Fruit fly (Drosophila melanogaster) whole organism, embryonic: ENCODE results near the gene vers.
A peak's percentile ranks its signal among the peaks of the same experiment; 100 is the strongest.

Source experiments
- Aef1 ChIP-seq: fragments of 200-800 bp; sonication (Bioruptor generic); IDR thresholded peaks from 3 replicates; pipeline ENCODE4 v1.3.6; 2022; ENCODE audit warnings: missing biosample characterization, missing genetic modification characterization
- Blimp-1 ChIP-seq: fragments of 200-800 bp; sonication (Bioruptor generic); optimal IDR thresholded peaks from 3 replicates; lab custom pipeline; 2018; ENCODE audit warnings: missing biosample characterization, missing genetic modification characterization, mild to moderate bottlenecking, moderate library complexity, missing genetic modification reagents
- CG10654 ChIP-seq: fragments of 200-800 bp; sonication (Bioruptor generic); optimal IDR thresholded peaks from 2 replicates; lab custom pipeline; 2016; ENCODE audit warnings: missing biosample characterization, missing genetic modification characterization
- CG11504 ChIP-seq: fragments of 200-800 bp; sonication (Bioruptor generic); optimal IDR thresholded peaks from 3 replicates; lab custom pipeline; 2019; ENCODE audit warnings: missing biosample characterization, mild to moderate bottlenecking, missing genetic modification characterization, moderate library complexity
- CG13775 ChIP-seq: fragments of 200-800 bp; sonication (Bioruptor generic); optimal IDR thresholded peaks from 3 replicates; lab custom pipeline; 2017; ENCODE audit warnings: missing biosample characterization, mild to moderate bottlenecking, missing genetic modification characterization
- CG15479 ChIP-seq: fragments of 200-800 bp; sonication (Bioruptor generic); optimal IDR thresholded peaks from 3 replicates; lab custom pipeline; 2019; ENCODE audit warnings: missing biosample characterization, mild to moderate bottlenecking, missing genetic modification characterization, moderate library complexity
- CG17328 ChIP-seq: fragments of 200-800 bp; sonication (Bioruptor generic); IDR thresholded peaks from 2 replicates; pipeline ENCODE4 v1.3.6; 2022; ENCODE audit warnings: missing biosample characterization, missing genetic modification characterization
- CG2678 ChIP-seq: fragments of 200-800 bp; sonication (Bioruptor generic); optimal IDR thresholded peaks from 3 replicates; lab custom pipeline; 2019; ENCODE audit warnings: missing biosample characterization, mild to moderate bottlenecking, missing genetic modification characterization, moderate library complexity
- CG2712 ChIP-seq: fragments of 200-800 bp; optimal IDR thresholded peaks from 3 replicates; lab custom pipeline; 2019; ENCODE audit warnings: missing biosample characterization, mild to moderate bottlenecking, missing genetic modification characterization, moderate library complexity
- CG3163 ChIP-seq: fragments of 200-800 bp; sonication (Bioruptor generic); optimal IDR thresholded peaks from 3 replicates; lab custom pipeline; 2016; ENCODE audit warnings: missing biosample characterization, missing genetic modification characterization
- CG3995 ChIP-seq: fragments of 200-800 bp; sonication (Bioruptor generic); optimal IDR thresholded peaks from 3 replicates; lab custom pipeline; 2016; ENCODE audit warnings: missing biosample characterization, missing genetic modification characterization
- CG4617 ChIP-seq: fragments of 200-800 bp; sonication (Bioruptor generic); optimal IDR thresholded peaks from 3 replicates; lab custom pipeline; 2016; ENCODE audit warnings: missing biosample characterization, missing genetic modification characterization, borderline replicate concordance
- CG4707 ChIP-seq: fragments of 200-800 bp; sonication (Bioruptor generic); optimal IDR thresholded peaks from 2 replicates; lab custom pipeline; 2018; ENCODE audit warnings: missing biosample characterization, mild to moderate bottlenecking, missing genetic modification characterization, moderate library complexity
- CG6791 ChIP-seq: fragments of 200-800 bp; sonication (Bioruptor generic); IDR thresholded peaks from 3 replicates; pipeline ENCODE4 v1.3.6; 2022; ENCODE audit warnings: missing biosample characterization, missing genetic modification characterization; ENCODE audit not compliant: partially characterized antibody
- CG7271 ChIP-seq: fragments of 200-800 bp; sonication (Bioruptor generic); optimal IDR thresholded peaks from 2 replicates; lab custom pipeline; 2018; ENCODE audit warnings: missing biosample characterization, mild to moderate bottlenecking, missing genetic modification characterization, moderate library complexity
- CG7839 ChIP-seq: fragments of 200-800 bp; sonication (Bioruptor generic); optimal IDR thresholded peaks from 3 replicates; lab custom pipeline; 2018; ENCODE audit warnings: missing biosample characterization, mild to moderate bottlenecking, missing genetic modification characterization, moderate library complexity
- CG9437 ChIP-seq: fragments of 200-800 bp; sonication (Bioruptor generic); optimal IDR thresholded peaks from 2 replicates; lab custom pipeline; 2018; ENCODE audit warnings: missing biosample characterization, mild to moderate bottlenecking, missing genetic modification characterization
- CG9609 ChIP-seq: fragments of 200-800 bp; sonication (Bioruptor generic); optimal IDR thresholded peaks from 3 replicates; lab custom pipeline; 2016; ENCODE audit warnings: missing biosample characterization, missing genetic modification characterization
- CG9876 ChIP-seq: fragments of 200-800 bp; sonication (Bioruptor generic); optimal IDR thresholded peaks from 2 replicates; lab custom pipeline; 2016; ENCODE audit warnings: missing biosample characterization, missing genetic modification characterization
- Camta ChIP-seq: fragments of 200-800 bp; sonication (Bioruptor generic); optimal IDR thresholded peaks from 2 replicates; lab custom pipeline; 2016; ENCODE audit warnings: missing biosample characterization, missing genetic modification characterization
- D19A ChIP-seq: fragments of 200-800 bp; optimal IDR thresholded peaks from 3 replicates; lab custom pipeline; 2019; ENCODE audit warnings: missing biosample characterization, mild to moderate bottlenecking, missing genetic modification characterization, moderate library complexity
- Dref ChIP-seq: fragments of 200-800 bp; sonication (Bioruptor generic); IDR thresholded peaks from 2 replicates; pipeline ENCODE4 v1.3.6; 2022; ENCODE audit warnings: missing biosample characterization, missing genetic modification characterization
- MESR4 ChIP-seq: fragments of 200-800 bp; sonication (Bioruptor generic); optimal IDR thresholded peaks from 2 replicates; lab custom pipeline; 2018; ENCODE audit warnings: missing biosample characterization, mild to moderate bottlenecking, missing genetic modification characterization, moderate library complexity
- Meics ChIP-seq: fragments of 200-800 bp; sonication (Bioruptor generic); optimal IDR thresholded peaks from 2 replicates; lab custom pipeline; 2017; ENCODE audit warnings: missing biosample characterization, mild to moderate bottlenecking, missing genetic modification characterization
- Mes4 ChIP-seq: fragments of 200-800 bp; sonication (Bioruptor generic); optimal IDR thresholded peaks from 2 replicates; lab custom pipeline; 2016; ENCODE audit warnings: missing biosample characterization, missing genetic modification characterization
- Myb ChIP-seq: fragments of 200-800 bp; sonication (Bioruptor generic); optimal IDR thresholded peaks from 2 replicates; lab custom pipeline; 2016; ENCODE audit warnings: missing biosample characterization, missing genetic modification characterization
- Ssrp ChIP-seq: fragments of 200-800 bp; sonication (Bioruptor generic); optimal IDR thresholded peaks from 2 replicates; lab custom pipeline; 2018; ENCODE audit warnings: missing biosample characterization, mild to moderate bottlenecking, missing genetic modification characterization, moderate library complexity
- Usf ChIP-seq: fragments of 200-800 bp; sonication (Bioruptor generic); optimal IDR thresholded peaks from 2 replicates; lab custom pipeline; 2017; ENCODE audit warnings: missing genotype, missing biosample characterization, missing genetic modification characterization
- ash1 ChIP-seq: fragments of 200-800 bp; sonication (Bioruptor generic); optimal IDR thresholded peaks from 2 replicates; lab custom pipeline; 2018; ENCODE audit warnings: missing biosample characterization, mild to moderate bottlenecking, missing genetic modification characterization
- corto ChIP-seq: fragments of 200-800 bp; sonication (Bioruptor generic); optimal IDR thresholded peaks from 2 replicates; lab custom pipeline; 2016; ENCODE audit warnings: missing biosample characterization, mild to moderate bottlenecking, missing genetic modification characterization, moderate library complexity
- dimm ChIP-seq: fragments of 200-800 bp; sonication (Bioruptor generic); IDR thresholded peaks from 2 replicates; pipeline ENCODE4 v1.3.6; 2022; ENCODE audit warnings: missing biosample characterization, missing genetic modification characterization
- dysf ChIP-seq: fragments of 200-800 bp; sonication (Bioruptor generic); IDR thresholded peaks from 3 replicates; pipeline ENCODE4 v1.3.6; 2022; ENCODE audit warnings: missing biosample characterization, missing genetic modification characterization
- esg ChIP-seq: fragments of 200-800 bp; sonication (Bioruptor generic); conservative IDR thresholded peaks from 2 replicates; pipeline ENCODE4 v1.3.6; 2022; ENCODE audit warnings: missing biosample characterization, missing genetic modification characterization
- fd102C ChIP-seq: fragments of 200-800 bp; sonication (Bioruptor generic); optimal IDR thresholded peaks from 2 replicates; lab custom pipeline; 2018; ENCODE audit warnings: missing biosample characterization, mild to moderate bottlenecking, missing genetic modification characterization, moderate library complexity
- grn ChIP-seq: fragments of 200-800 bp; sonication (Bioruptor generic); optimal IDR thresholded peaks from 3 replicates; lab custom pipeline; 2017; ENCODE audit warnings: missing biosample characterization, missing genetic modification characterization
- gt ChIP-seq: fragments of 200-800 bp; sonication (Bioruptor generic); IDR thresholded peaks from 2 replicates; pipeline ENCODE4 v1.3.6; 2022; ENCODE audit warnings: missing biosample characterization, missing genetic modification characterization
- hkb ChIP-seq, 2 experiments: fragments of 200-800 bp in 1 of 2; fragments of >200 bp in 1 of 2; sonication (Bioruptor generic) in 1 of 2; IDR thresholded peaks in 1 of 2; optimal IDR thresholded peaks in 1 of 2; 2 replicates each; pipeline versions ENCODE4 v1.3.6 to Lab custom; 2017 to 2022; ENCODE audit warnings: missing biosample characterization in 1 of 2, missing genetic modification characterization in 1 of 2
- kay ChIP-seq: fragments of 200-800 bp; sonication (Bioruptor generic); optimal IDR thresholded peaks from 2 replicates; lab custom pipeline; 2016; ENCODE audit warnings: missing biosample characterization, missing genetic modification characterization
- maf-S ChIP-seq: fragments of 200-800 bp; sonication (Bioruptor generic); optimal IDR thresholded peaks from 2 replicates; lab custom pipeline; 2016; ENCODE audit warnings: missing biosample characterization, missing genetic modification characterization
- mam ChIP-seq: fragments of 200-800 bp; sonication (Bioruptor generic); optimal IDR thresholded peaks from 3 replicates; lab custom pipeline; 2016; ENCODE audit warnings: missing biosample characterization, missing genetic modification characterization
- nerfin-1 ChIP-seq: fragments of 200-800 bp; sonication (Bioruptor generic); optimal IDR thresholded peaks from 3 replicates; lab custom pipeline; 2019; ENCODE audit warnings: missing biosample characterization, mild to moderate bottlenecking, missing genetic modification characterization, moderate library complexity
- nom ChIP-seq: fragments of 200-800 bp; sonication (Bioruptor generic); optimal IDR thresholded peaks from 2 replicates; lab custom pipeline; 2017; ENCODE audit warnings: missing biosample characterization, missing genetic modification characterization, mild to moderate bottlenecking, moderate library complexity, missing genetic modification reagents
- p53 ChIP-seq: fragments of 200-800 bp; sonication (Bioruptor generic); optimal IDR thresholded peaks from 2 replicates; lab custom pipeline; 2016; ENCODE audit warnings: missing biosample characterization, missing genetic modification characterization
- pan ChIP-seq, 4 experiments: fragments of >200 bp in 3 of 4; fragments of 200-800 bp in 1 of 4; sonication (Bioruptor generic) in 1 of 4; optimal IDR thresholded peaks in 3 of 4; IDR thresholded peaks in 1 of 4; 2 replicates each; pipeline versions ENCODE4 v1.3.6 to Lab custom; 2017 to 2022; ENCODE audit warnings: missing biosample characterization in 2 of 4, missing genetic modification characterization in 2 of 4, mixed read lengths in 1 of 4
- pho ChIP-seq: fragments of 200-800 bp; sonication (Bioruptor generic); optimal IDR thresholded peaks from 2 replicates; lab custom pipeline; 2016; ENCODE audit warnings: missing biosample characterization, missing genetic modification characterization
- pros ChIP-seq: fragments of 200-800 bp; sonication (Bioruptor generic); optimal IDR thresholded peaks from 3 replicates; lab custom pipeline; 2019; ENCODE audit warnings: missing biosample characterization, mild to moderate bottlenecking, missing genetic modification characterization, moderate library complexity
- ranshi ChIP-seq: fragments of 200-800 bp; sonication (Bioruptor generic); IDR thresholded peaks from 2 replicates; pipeline ENCODE4 v1.3.6; 2022; ENCODE audit warnings: missing biosample characterization, missing genetic modification characterization
- sr ChIP-seq: fragments of 200-800 bp; sonication (Bioruptor generic); IDR thresholded peaks from 3 replicates; pipeline ENCODE4 v1.3.6; 2022; ENCODE audit warnings: missing biosample characterization, missing genetic modification characterization
- zfh2 ChIP-seq: fragments of 200-800 bp; sonication (Bioruptor generic); optimal IDR thresholded peaks from 2 replicates; lab custom pipeline; 2016; ENCODE audit warnings: missing biosample characterization, missing genetic modification characterization

The vers gene

DNA sequence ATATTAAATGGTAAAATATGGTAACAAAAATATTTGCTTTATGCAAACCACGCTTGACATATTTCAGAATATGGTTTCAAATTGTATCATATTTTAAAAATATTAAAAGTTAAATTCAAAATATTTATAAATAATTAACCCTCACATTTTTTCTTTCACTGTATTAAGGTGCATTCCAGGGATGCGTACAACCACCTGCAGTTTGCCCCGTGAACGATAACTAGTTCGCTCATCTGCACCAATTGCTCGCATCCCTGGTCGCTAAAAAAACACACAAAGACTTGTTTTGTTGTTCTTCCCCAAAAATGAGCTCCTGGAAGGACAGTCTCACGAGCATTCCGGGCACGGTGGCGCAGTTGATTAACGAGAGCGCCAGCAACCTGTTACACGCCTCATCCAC is 16.0 kb downstream of the vers start, which contains the start of gene DEF8 (continued):
- TF ChIP-seq Blimp-1 (peak; percentile 90), CG4617 (GFP tag; lab: Kevin White, UChicago) (peak; percentile 96), CG7839 (tag; lab: Kevin White, UChicago) (peak; percentile 87), zfh2 (GFP tag; lab: Kevin White, UChicago) (peak; percentile 2), mam (GFP tag; lab: Kevin White, UChicago) (peak; percentile 57), CG4707 (GFP tag; lab: Kevin White, UChicago) (peak; percentile 63), CG7271 (peak; percentile 83), fd102C (no peak), nerfin-1 (tag; lab: Kevin White, UChicago) (peak; percentile 88), maf-S (no peak), esg (peak; percentile 78), p53 (no peak), grn (no peak), CG17328 (peak; percentile 93), CG6791 (GFP tag; lab: Robert Waterston, UW) (no peak), CG3995 (GFP tag; lab: Kevin White, UChicago) (no peak), CG9437 (GFP tag; lab: Kevin White, UChicago) (peak; percentile 81), CG15479 (GFP tag; lab: Kevin White, UChicago) (no peak), CG11504 (tag; lab: Kevin White, UChicago) (peak; percentile 92), Ssrp (tag; lab: Kevin White, UChicago) (peak; percentile 87), dysf (GFP tag; lab: Robert Waterston, UW) (peak; percentile 84), corto (GFP tag; lab: Kevin White, UChicago) (no peak), hkb (optimal IDR thresholded peaks at IDR 0.05; lab: Kevin White, UChicago) (no peak), hkb (GFP tag; IDR thresholded peaks at IDR 0.05; lab: Robert Waterston, UW) (peak; percentile 89), gt (0 out of 2 replicates have a peak, but pooled peaks have one; percentile 22), ranshi (GFP tag; lab: Robert Waterston, UW) (peak; percentile 91), CG9609 (GFP tag; lab: Kevin White, UChicago) (peak; percentile 19), CG10654 (GFP tag; lab: Kevin White, UChicago) (peak; percentile 77), dimm (GFP tag; lab: Robert Waterston, UW) (peak; percentile 49; the same call in 1 of the 2 replicates), CG2678 (peak; percentile 92), Camta (GFP tag; lab: Kevin White, UChicago) (peak; percentile 37), kay (peak; percentile 74), Myb (GFP tag; lab: Kevin White, UChicago) (peak; percentile 4), CG3163 (GFP tag; lab: Kevin White, UChicago) (peak; percentile 35), nom (peak; percentile 74), Dref (GFP tag; lab: Robert Waterston, UW) (peak; percentile 55), D19A (peak; percentile 87), Usf (peak; percentile 49), Aef1 (GFP tag; lab: Robert Waterston, UW) (peak; percentile 77), pan (optimal IDR thresholded peaks at IDR 0.05; lab: Kevin White, UChicago) (no peak), pan (GFP tag; optimal IDR thresholded peaks at IDR 0.05 in 1 of 2, IDR thresholded peaks at IDR 0.05 in 1 of 2) (peak in 1 of 2 experiments; percentile 91), Mes4 (GFP tag; lab: Kevin White, UChicago) (peak; percentile 6), MESR4 (GFP tag; lab: Kevin White, UChicago) (peak; percentile 99), CG9876 (GFP tag; lab: Kevin White, UChicago) (no peak), sr (no peak), ash1 (GFP tag; lab: Kevin White, UChicago) (peak; percentile 11), CG2712 (peak; percentile 92), pho (peak; percentile 42), CG13775 (peak; percentile 81), pros (no peak), Meics (GFP tag; lab: Kevin White, UChicago) (peak; percentile 84)
